Fruit fly (Drosophila melanogaster) whole organism, adult: ENCODE measurements around the gene Fit2.

Experiments used
- CG11617 ChIP-seq: fragments of 200-800 bp; sonication (Bioruptor generic); optimal IDR thresholded peaks from 2 replicates; lab custom pipeline; 2017; ENCODE audit warnings: mild to moderate bottlenecking, missing biosample characterization, missing genetic modification reagents, missing genetic modification characterization
- CG14711 ChIP-seq: fragments of 200-800 bp; sonication (Bioruptor generic); optimal IDR thresholded peaks from 2 replicates; lab custom pipeline; 2018; ENCODE audit warnings: missing biosample characterization, mild to moderate bottlenecking, missing genetic modification characterization, moderate library complexity
- CG1620 ChIP-seq: fragments of 200-800 bp; sonication (Bioruptor generic); optimal IDR thresholded peaks from 2 replicates; lab custom pipeline; 2016; ENCODE audit warnings: missing biosample characterization, missing genetic modification characterization
- CG33017 ChIP-seq: fragments of 200-800 bp; sonication (Bioruptor generic); optimal IDR thresholded peaks from 2 replicates; lab custom pipeline; 2018; ENCODE audit warnings: missing biosample characterization, mild to moderate bottlenecking, missing genetic modification characterization, moderate library complexity
- CG5204 ChIP-seq: fragments of 200-800 bp; sonication (Bioruptor generic); optimal IDR thresholded peaks from 2 replicates; lab custom pipeline; 2016; ENCODE audit warnings: missing biosample characterization, missing genetic modification characterization
- Clk ChIP-seq: fragments of 200-800 bp; sonication (Bioruptor generic); optimal IDR thresholded peaks from 2 replicates; lab custom pipeline; 2017; ENCODE audit warnings: missing biosample characterization, missing genetic modification characterization
- Crg-1 ChIP-seq: fragments of 200-800 bp; sonication (Bioruptor generic); optimal IDR thresholded peaks from 2 replicates; lab custom pipeline; 2016; ENCODE audit warnings: missing biosample characterization, missing genetic modification characterization
- Mnt ChIP-seq: fragments of 200-800 bp; sonication (Bioruptor generic); optimal IDR thresholded peaks from 2 replicates; lab custom pipeline; 2016; ENCODE audit warnings: missing biosample characterization, mild to moderate bottlenecking, missing genetic modification characterization
- bab1 ChIP-seq: fragments of 200-800 bp; sonication (Bioruptor generic); optimal IDR thresholded peaks from 3 replicates; lab custom pipeline; 2019; ENCODE audit warnings: missing biosample characterization, mild to moderate bottlenecking, missing genetic modification characterization, moderate library complexity
- cic ChIP-seq: fragments of 200-800 bp; sonication (Bioruptor generic); optimal IDR thresholded peaks from 2 replicates; lab custom pipeline; 2017; ENCODE audit warnings: missing biosample characterization, mild to moderate bottlenecking, missing genetic modification characterization, moderate library complexity
- cnc ChIP-seq, 2 experiments: fragments of >200 bp; optimal IDR thresholded peaks; 2 replicates each; lab custom pipeline; 2017
- kay ChIP-seq: fragments of 200-800 bp; sonication (Bioruptor generic); peaks from one replicate; lab custom pipeline; 2016; ENCODE audit warnings: missing biosample characterization, missing genetic modification characterization, borderline replicate concordance
- pad ChIP-seq: fragments of 200-800 bp; sonication (Bioruptor generic); optimal IDR thresholded peaks from 3 replicates; lab custom pipeline; 2017; ENCODE audit warnings: missing biosample characterization, missing genetic modification characterization, mild to moderate bottlenecking, moderate library complexity, missing genetic modification reagents
- toe ChIP-seq: fragments of 200-800 bp; sonication (Bioruptor generic); optimal IDR thresholded peaks from 2 replicates; lab custom pipeline; 2016; ENCODE audit warnings: missing biosample characterization, missing genetic modification characterization

DNA sequence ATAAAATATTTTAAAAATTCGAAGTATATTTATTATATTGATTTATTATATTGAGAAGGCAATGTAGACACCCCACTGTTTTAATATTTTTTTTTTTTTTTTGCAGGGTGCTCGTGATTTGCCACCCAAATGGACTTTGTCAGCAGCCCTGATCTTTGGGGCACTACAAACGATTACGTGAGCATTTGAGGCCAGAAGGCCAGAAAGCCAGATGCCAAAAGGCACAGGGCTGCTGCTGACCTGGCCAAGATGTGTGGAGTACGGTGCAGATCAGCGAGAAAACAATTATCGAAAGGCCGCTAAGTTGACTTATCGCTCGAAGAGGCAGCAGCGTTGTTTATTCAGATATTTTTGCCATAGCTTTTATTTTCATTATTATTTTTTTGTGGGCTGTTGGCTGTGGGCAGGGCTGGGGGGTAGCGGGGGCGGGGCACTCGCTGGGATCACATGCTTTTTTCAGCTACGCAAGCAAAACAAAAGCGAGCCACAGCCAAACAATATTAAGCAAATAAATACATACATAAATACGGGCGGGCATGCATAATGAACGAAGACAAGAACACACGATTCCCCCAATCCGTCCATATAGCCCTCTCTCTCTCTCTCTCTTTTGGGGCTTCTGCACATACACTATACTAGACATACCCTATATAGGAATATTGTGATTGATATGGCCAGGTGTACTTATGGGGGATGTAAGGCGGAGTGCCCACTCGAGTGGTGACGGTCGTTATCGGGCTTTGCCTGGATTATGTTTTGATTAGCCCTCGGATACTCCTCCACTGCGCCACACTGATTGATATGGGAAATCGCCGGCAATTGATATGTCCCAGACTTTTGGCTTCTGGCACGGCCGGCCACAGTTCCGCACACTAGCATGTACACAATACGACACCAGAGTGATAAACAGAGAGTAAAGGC, 20.6 kb upstream of the Fit2 start:
- TF ChIP-seq CG33017 (no peak), toe (GFP tag; lab: Kevin White, UChicago) (no peak), CG11617 (GFP tag; lab: Kevin White, UChicago) (no peak), Crg-1 (peak; percentile 45), Mnt (GFP tag; lab: Kevin White, UChicago) (no peak), cic (GFP tag; lab: Kevin White, UChicago) (peak; percentile 31), bab1 (GFP tag; lab: Kevin White, UChicago) (no peak), kay (no peak), CG5204 (GFP tag; lab: Kevin White, UChicago) (no peak), Clk (GFP tag; lab: Kevin White, UChicago) (no peak), CG14711 (tag; lab: Kevin White, UChicago) (no peak), CG1620 (no peak), cnc (optimal IDR thresholded peaks at IDR 0.05; lab: Kevin White, UChicago) (no peak), pad (GFP tag; lab: Kevin White, UChicago) (peak; percentile 35)
